Worm (Caenorhabditis elegans) whole organism, midembryonic: ENCODE data around the gene C55A6.12.

Experiments
- ref-1 ChIP-seq: fragments of 200-800 bp; sonication (Bioruptor generic); conservative IDR thresholded peaks from 2 replicates; pipeline ENCODE4 v1.3.6; 2022; ENCODE audit warnings: missing genetic modification reagents, missing genetic modification characterization, missing compliant biosample characterization
- ztf-23 ChIP-seq: fragments of 200-800 bp; sonication (Bioruptor generic); IDR thresholded peaks from 2 replicates; pipeline ENCODE4 v1.3.6; 2022; ENCODE audit warnings: missing genetic modification reagents, missing genetic modification characterization, missing compliant biosample characterization
- ztf-29 ChIP-seq: fragments of 200-800 bp; sonication (Bioruptor generic); IDR thresholded peaks from 2 replicates; pipeline ENCODE4 v1.3.6; 2022; ENCODE audit warnings: missing genetic modification reagents, missing genetic modification characterization, missing compliant biosample characterization

- no peak for TF ChIP-seq ref-1
- no peak for TF ChIP-seq ztf-29 (GFP tag; lab: Robert Waterston, UW)
- no peak for TF ChIP-seq ztf-23 (GFP tag; lab: Robert Waterston, UW)
These were observed 12.5 kb downstream of the C55A6.12 start, which contains the start of gene dhs-19 for ce11 chrV:11490382-11490781.
